Worm (Caenorhabditis elegans) whole organism, early embryonic: ENCODE results near the gene F35B12.10.

Source experiments
- ama-1 ChIP-seq: fragments of 150-350 bp; optimal IDR thresholded peaks from 2 replicates; lab custom pipeline; 2014
- ceh-36 ChIP-seq: sonication (generic microtip); optimal IDR thresholded peaks from 2 replicates; lab custom pipeline; 2016; ENCODE audit warnings: missing genetic modification characterization, inconsistent platforms, missing compliant biosample characterization
- hmg-4 ChIP-seq: fragments of 200-800 bp; sonication (Bioruptor generic); optimal IDR thresholded peaks from 2 replicates; lab custom pipeline; 2018; ENCODE audit warnings: mild to moderate bottlenecking, missing genetic modification characterization, missing compliant biosample characterization

ce11 chrV:11676498-11676897 lies 47.4 kb upstream of the F35B12.10 start:
- no peak for TF ChIP-seq ama-1 (lab: Kevin White, UChicago)
- TF ChIP-seq ceh-36 (tag; lab: Kevin White, UChicago): no peak
- no peak for TF ChIP-seq hmg-4 (GFP tag; lab: Kevin White, UChicago)
